Fruit fly (Drosophila melanogaster) whole organism, embryonic: ENCODE measurements around the gene InR.

Experiments
- Awh ChIP-seq: fragments of 200-800 bp; sonication (Bioruptor generic); IDR thresholded peaks from 2 replicates; pipeline ENCODE4, ENCODE4 v1.3.6; 2022; ENCODE audit warnings: missing biosample characterization, missing genetic modification characterization
- B-H2 ChIP-seq: fragments of 200-800 bp; sonication (Bioruptor generic); optimal IDR thresholded peaks from 2 replicates; lab custom pipeline; 2018; ENCODE audit warnings: missing biosample characterization, mild to moderate bottlenecking, missing genetic modification characterization
- BEAF-32 ChIP-seq: fragments of 200-800 bp; sonication (Bioruptor generic); optimal IDR thresholded peaks from 3 replicates; lab custom pipeline; 2017; ENCODE audit warnings: missing biosample characterization, missing genetic modification characterization, mild to moderate bottlenecking, moderate library complexity, missing genetic modification reagents
- CG10654 ChIP-seq: fragments of 200-800 bp; sonication (Bioruptor generic); optimal IDR thresholded peaks from 2 replicates; lab custom pipeline; 2016; ENCODE audit warnings: missing biosample characterization, missing genetic modification characterization
- CG14965 ChIP-seq: fragments of 200-800 bp; sonication (Bioruptor generic); optimal IDR thresholded peaks from 2 replicates; lab custom pipeline; 2016; ENCODE audit warnings: missing biosample characterization, missing genetic modification characterization, borderline replicate concordance
- CG15073 ChIP-seq: fragments of 200-800 bp; sonication (Bioruptor generic); optimal IDR thresholded peaks from 2 replicates; lab custom pipeline; 2016; ENCODE audit warnings: missing biosample characterization, missing genetic modification characterization
- CG15514 ChIP-seq: fragments of 200-800 bp; sonication (Bioruptor generic); optimal IDR thresholded peaks from 3 replicates; lab custom pipeline; 2017; ENCODE audit warnings: missing biosample characterization, missing genetic modification characterization, mild to moderate bottlenecking, moderate library complexity, missing genetic modification reagents
- CG15601 ChIP-seq: fragments of 200-800 bp; sonication (Bioruptor generic); optimal IDR thresholded peaks from 3 replicates; lab custom pipeline; 2019; ENCODE audit warnings: missing biosample characterization, mild to moderate bottlenecking, missing genetic modification characterization, moderate library complexity
- CG2199 ChIP-seq: fragments of 200-800 bp; sonication (Bioruptor generic); IDR thresholded peaks from 3 replicates; pipeline ENCODE4 v1.3.6; 2022; ENCODE audit warnings: missing biosample characterization, missing genetic modification characterization
- CG31365 ChIP-seq: fragments of 200-800 bp; sonication (Bioruptor generic); optimal IDR thresholded peaks from 2 replicates; lab custom pipeline; 2018; ENCODE audit warnings: missing biosample characterization, mild to moderate bottlenecking, missing genetic modification characterization
- CG34422 ChIP-seq: fragments of 200-800 bp; sonication (Bioruptor generic); IDR thresholded peaks from 3 replicates; pipeline ENCODE4 v1.3.6; 2022; ENCODE audit warnings: missing biosample characterization, missing genetic modification characterization
- CG3995 ChIP-seq: fragments of 200-800 bp; sonication (Bioruptor generic); optimal IDR thresholded peaks from 3 replicates; lab custom pipeline; 2016; ENCODE audit warnings: missing biosample characterization, missing genetic modification characterization
- CG5245 ChIP-seq: fragments of 200-800 bp; sonication (Bioruptor generic); optimal IDR thresholded peaks from 3 replicates; lab custom pipeline; 2016; ENCODE audit warnings: missing biosample characterization, missing genetic modification characterization
- CG6254 ChIP-seq: fragments of 200-800 bp; sonication (Bioruptor generic); optimal IDR thresholded peaks from 3 replicates; lab custom pipeline; 2017; ENCODE audit warnings: mild to moderate bottlenecking, missing biosample characterization, missing genetic modification reagents, missing genetic modification characterization
- CG7556 ChIP-seq: fragments of 200-800 bp; sonication (Bioruptor generic); optimal IDR thresholded peaks from 2 replicates; lab custom pipeline; 2017; ENCODE audit warnings: missing biosample characterization, mild to moderate bottlenecking, missing genetic modification characterization
- CG8290 ChIP-seq, 3 experiments: fragments of 200-800 bp; sonication (Bioruptor generic); optimal IDR thresholded peaks; 2 replicates each; lab custom pipeline; 2016 to 2019; ENCODE audit warnings: missing biosample characterization in 3 of 3, missing genetic modification characterization in 3 of 3, mild to moderate bottlenecking in 2 of 3, moderate library complexity in 1 of 3
- CG9876 ChIP-seq: fragments of 200-800 bp; sonication (Bioruptor generic); optimal IDR thresholded peaks from 2 replicates; lab custom pipeline; 2016; ENCODE audit warnings: missing biosample characterization, missing genetic modification characterization
- CTCF ChIP-seq: fragments of 200-800 bp; sonication (Bioruptor generic); optimal IDR thresholded peaks from 2 replicates; lab custom pipeline; 2017; ENCODE audit warnings: missing biosample characterization, mild to moderate bottlenecking, missing genetic modification characterization, moderate library complexity
- Chrac-16 ChIP-seq: fragments of 200-800 bp; sonication (Bioruptor generic); optimal IDR thresholded peaks from 3 replicates; lab custom pipeline; 2016; ENCODE audit warnings: missing biosample characterization, missing genetic modification characterization
- D19A ChIP-seq: fragments of 200-800 bp; optimal IDR thresholded peaks from 3 replicates; lab custom pipeline; 2019; ENCODE audit warnings: missing biosample characterization, mild to moderate bottlenecking, missing genetic modification characterization, moderate library complexity
- Dek ChIP-seq: fragments of 200-800 bp; sonication (Bioruptor generic); optimal IDR thresholded peaks from 3 replicates; lab custom pipeline; 2019; ENCODE audit warnings: missing biosample characterization, mild to moderate bottlenecking, missing genetic modification characterization, moderate library complexity
- E2f2 ChIP-seq: fragments of 200-800 bp; sonication (Bioruptor generic); IDR thresholded peaks from 2 replicates; pipeline ENCODE4 v1.3.6; 2022; ENCODE audit warnings: missing biosample characterization, missing genetic modification characterization
- HLHmδ ChIP-seq: fragments of 200-800 bp; sonication (Bioruptor generic); optimal IDR thresholded peaks from 2 replicates; lab custom pipeline; 2018; ENCODE audit warnings: missing biosample characterization, mild to moderate bottlenecking, missing genetic modification characterization, moderate library complexity
- Hr51 ChIP-seq, 2 experiments: fragments of 200-800 bp; sonication (Bioruptor generic); optimal IDR thresholded peaks; 2 replicates in 1 of 2; 3 replicates in 1 of 2; lab custom pipeline; 2016 to 2018; ENCODE audit warnings: missing biosample characterization in 2 of 2, missing genetic modification characterization in 2 of 2, mild to moderate bottlenecking in 1 of 2, moderate library complexity in 1 of 2
- Kr ChIP-seq: fragments of 200-800 bp; sonication (Bioruptor generic); optimal IDR thresholded peaks from 2 replicates; lab custom pipeline; 2017; ENCODE audit warnings: missing biosample characterization, mild to moderate bottlenecking, missing genetic modification characterization
- Lhr ChIP-seq: fragments of 200-800 bp; sonication (Bioruptor generic); optimal IDR thresholded peaks from 3 replicates; lab custom pipeline; 2017; ENCODE audit warnings: mild to moderate bottlenecking, missing biosample characterization, missing genetic modification reagents, missing genetic modification characterization
- Meics ChIP-seq: fragments of 200-800 bp; sonication (Bioruptor generic); optimal IDR thresholded peaks from 2 replicates; lab custom pipeline; 2017; ENCODE audit warnings: missing biosample characterization, mild to moderate bottlenecking, missing genetic modification characterization
- NC2α ChIP-seq: fragments of 200-800 bp; sonication (Bioruptor generic); optimal IDR thresholded peaks from 2 replicates; lab custom pipeline; 2016; ENCODE audit warnings: missing biosample characterization, missing genetic modification characterization
- Stat92E ChIP-seq, 3 experiments: fragments of >200 bp in 2 of 3; fragments of 200-800 bp in 1 of 3; sonication (Bioruptor generic) in 1 of 3; optimal IDR thresholded peaks; 2 replicates each; lab custom pipeline; 2017 to 2019; ENCODE audit warnings: missing biosample characterization in 3 of 3, missing genetic modification characterization in 3 of 3, mild to moderate bottlenecking in 1 of 3, moderate library complexity in 1 of 3
- ac ChIP-seq: fragments of 200-800 bp; sonication (Bioruptor generic); optimal IDR thresholded peaks from 3 replicates; lab custom pipeline; 2017; ENCODE audit warnings: missing biosample characterization, mild to moderate bottlenecking, missing genetic modification characterization
- bcd ChIP-seq: fragments of 200-800 bp; sonication (Bioruptor generic); optimal IDR thresholded peaks from 2 replicates; lab custom pipeline; 2017; ENCODE audit warnings: missing biosample characterization, mild to moderate bottlenecking, missing genetic modification characterization
- grau ChIP-seq: fragments of 200-800 bp; optimal IDR thresholded peaks from 3 replicates; lab custom pipeline; 2019; ENCODE audit warnings: missing biosample characterization, mild to moderate bottlenecking, missing genetic modification characterization, moderate library complexity
- h ChIP-seq: fragments of >200 bp; optimal IDR thresholded peaks from 2 replicates; lab custom pipeline; 2017
- hbn ChIP-seq: fragments of 200-800 bp; sonication (Bioruptor generic); IDR thresholded peaks from 2 replicates; pipeline ENCODE4 v1.3.6; 2022; ENCODE audit warnings: missing biosample characterization, missing genetic modification characterization; ENCODE audit not compliant: partially characterized antibody
- hkb ChIP-seq, 2 experiments: fragments of 200-800 bp in 1 of 2; fragments of >200 bp in 1 of 2; sonication (Bioruptor generic) in 1 of 2; IDR thresholded peaks in 1 of 2; optimal IDR thresholded peaks in 1 of 2; 2 replicates each; pipeline versions ENCODE4 v1.3.6 to Lab custom; 2017 to 2022; ENCODE audit warnings: missing biosample characterization in 1 of 2, missing genetic modification characterization in 1 of 2
- jumu ChIP-seq: fragments of 200-800 bp; sonication (Bioruptor generic); optimal IDR thresholded peaks from 3 replicates; lab custom pipeline; 2016; ENCODE audit warnings: missing biosample characterization, missing genetic modification characterization
- kah ChIP-seq: fragments of 200-800 bp; sonication (Bioruptor generic); optimal IDR thresholded peaks from 2 replicates; lab custom pipeline; 2018; ENCODE audit warnings: missing biosample characterization, mild to moderate bottlenecking, missing genetic modification characterization
- kni ChIP-seq: fragments of 200-800 bp; sonication (Bioruptor generic); optimal IDR thresholded peaks from 3 replicates; lab custom pipeline; 2017; ENCODE audit warnings: mild to moderate bottlenecking, missing biosample characterization, missing genetic modification reagents, missing genetic modification characterization
- mam ChIP-seq: fragments of 200-800 bp; sonication (Bioruptor generic); optimal IDR thresholded peaks from 3 replicates; lab custom pipeline; 2016; ENCODE audit warnings: missing biosample characterization, missing genetic modification characterization
- nmo ChIP-seq: fragments of 200-800 bp; sonication (Bioruptor generic); optimal IDR thresholded peaks from 2 replicates; lab custom pipeline; 2018; ENCODE audit warnings: missing biosample characterization, mild to moderate bottlenecking, missing genetic modification characterization, moderate library complexity
- org-1 ChIP-seq: fragments of 200-800 bp; sonication (Bioruptor generic); optimal IDR thresholded peaks from 2 replicates; lab custom pipeline; 2017; ENCODE audit warnings: missing biosample characterization, missing genetic modification characterization
- phol ChIP-seq: fragments of 200-800 bp; sonication (Bioruptor generic); optimal IDR thresholded peaks from 3 replicates; lab custom pipeline; 2018; ENCODE audit warnings: missing biosample characterization, mild to moderate bottlenecking, missing genetic modification characterization, moderate library complexity
- salm ChIP-seq: fragments of 200-800 bp; sonication (Bioruptor generic); optimal IDR thresholded peaks from 2 replicates; lab custom pipeline; 2018; ENCODE audit warnings: missing biosample characterization, mild to moderate bottlenecking, missing genetic modification characterization
- scrt ChIP-seq: fragments of 200-800 bp; sonication (Bioruptor generic); optimal IDR thresholded peaks from 2 replicates; lab custom pipeline; 2018; ENCODE audit warnings: missing biosample characterization, mild to moderate bottlenecking, missing genetic modification characterization, moderate library complexity
- sisA ChIP-seq: fragments of 200-800 bp; sonication (Bioruptor generic); IDR thresholded peaks from 2 replicates; pipeline ENCODE4 v1.3.6; 2022; ENCODE audit warnings: missing biosample characterization, missing genetic modification characterization
- usp ChIP-seq: fragments of >200 bp; optimal IDR thresholded peaks from 2 replicates; lab custom pipeline; 2017; ENCODE audit warnings: missing biosample characterization, missing genetic modification characterization
- vnd ChIP-seq: fragments of 200-800 bp; sonication (Bioruptor generic); IDR thresholded peaks from 3 replicates; pipeline ENCODE4 v1.3.6; 2022; ENCODE audit warnings: missing biosample characterization, missing genetic modification characterization; ENCODE audit not compliant: partially characterized antibody
- vvl ChIP-seq: fragments of 200-800 bp; sonication (Bioruptor generic); IDR thresholded peaks from 2 replicates; pipeline ENCODE4 v1.3.6; 2022; ENCODE audit warnings: missing biosample characterization, missing genetic modification characterization
- wdn ChIP-seq: fragments of 200-800 bp; sonication (Bioruptor generic); IDR thresholded peaks from 2 replicates; pipeline ENCODE4 v1.3.6; 2022; ENCODE audit warnings: missing biosample characterization, missing genetic modification characterization

The InR gene

DNA sequence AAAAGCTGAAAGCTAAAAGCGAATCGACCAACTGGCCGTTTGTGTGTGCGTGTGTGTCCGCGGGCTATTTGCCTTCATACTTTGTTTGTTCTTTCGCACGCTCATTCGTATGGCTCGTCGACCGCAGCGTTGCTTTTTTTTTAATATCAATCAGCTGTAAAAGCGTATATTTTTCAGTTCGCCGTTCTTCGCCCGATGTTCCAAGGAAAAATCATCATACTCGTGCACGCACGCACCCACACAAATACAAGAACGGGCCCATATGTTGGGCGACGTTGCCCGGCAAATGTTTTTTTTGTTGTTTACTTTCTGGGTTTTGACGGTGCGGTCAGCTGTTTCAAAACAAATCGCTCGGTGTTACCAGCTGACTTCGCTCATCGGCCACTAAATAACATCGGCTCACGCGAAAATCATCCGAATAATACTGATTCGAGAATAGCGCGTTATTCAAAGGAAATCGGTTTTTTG lies 41.6 kb upstream of the InR start, which contains the start of gene E2f1 (continued):
- TF ChIP-seq Stat92E (GFP tag; optimal IDR thresholded peaks at IDR 0.05; lab: Kevin White, UChicago) (peak in 1 of 3 experiments; percentile 35), salm (tag; lab: Kevin White, UChicago) (no peak), CG15514 (GFP tag; lab: Kevin White, UChicago) (peak; percentile 75), mam (GFP tag; lab: Kevin White, UChicago) (no peak), CG15601 (peak; percentile 53), hbn (peak; percentile 75; the same call in 1 of the 2 replicates), CG14965 (GFP tag; lab: Kevin White, UChicago) (no peak), Dek (tag; lab: Kevin White, UChicago) (peak; percentile 4), NC2α (peak; percentile 15), CTCF (peak; percentile 32), E2f2 (GFP tag; lab: Robert Waterston, UW) (peak; percentile 90), D19A (tag; lab: Kevin White, UChicago) (peak; percentile 8), jumu (GFP tag; lab: Kevin White, UChicago) (no peak), usp (no peak), hkb (optimal IDR thresholded peaks at IDR 0.05; lab: Kevin White, UChicago) (no peak), hkb (GFP tag; IDR thresholded peaks at IDR 0.05; lab: Robert Waterston, UW) (peak; percentile 10; the same call in 1 of the 2 replicates), bcd (GFP tag; lab: Kevin White, UChicago) (no peak), CG34422 (GFP tag; lab: Robert Waterston, UW) (peak; percentile 80; the same call in 2 of the 3 replicates), CG10654 (GFP tag; lab: Kevin White, UChicago) (no peak), Hr51 (GFP tag; optimal IDR thresholded peaks at IDR 0.05; lab: Kevin White, UChicago) (peak in 1 of 2 experiments; percentile 2), CG9876 (no peak), kni (peak; percentile 37), CG6254 (GFP tag; lab: Kevin White, UChicago) (no peak), grau (peak; percentile 25), CG7556 (GFP tag; lab: Kevin White, UChicago) (no peak), Chrac-16 (GFP tag; lab: Kevin White, UChicago) (no peak), Lhr (GFP tag; lab: Kevin White, UChicago) (peak; percentile 30), vvl (no peak), phol (tag; lab: Kevin White, UChicago) (peak; percentile 8), org-1 (GFP tag; lab: Kevin White, UChicago) (peak; percentile 5), HLHmδ (GFP tag; lab: Kevin White, UChicago) (no peak), wdn (GFP tag; lab: Robert Waterston, UW) (no peak), ac (peak; percentile 3), BEAF-32 (peak; percentile 91), B-H2 (peak; percentile 6), CG2199 (GFP tag; lab: Robert Waterston, UW) (0 out of 3 replicates have a peak, but pooled peaks have one; percentile 62), Kr (no peak), h (lab: Kevin White, UChicago) (no peak), vnd (GFP tag; lab: Robert Waterston, UW) (peak; percentile 68; the same call in 2 of the 3 replicates), CG31365 (tag; lab: Kevin White, UChicago) (no peak), kah (peak; percentile 58), nmo (GFP tag; lab: Kevin White, UChicago) (peak; percentile 47), Awh (no peak), scrt (GFP tag; lab: Kevin White, UChicago) (peak; percentile 18), sisA (no peak), CG3995 (no peak), CG8290 (GFP tag; optimal IDR thresholded peaks at IDR 0.05; lab: Kevin White, UChicago) (peak; percentile 8), CG8290 (tag; optimal IDR thresholded peaks at IDR 0.05; lab: Kevin White, UChicago) (peak in 1 of 2 experiments; percentile 44), CG15073 (no peak), CG5245 (GFP tag; lab: Kevin White, UChicago) (no peak), Meics (GFP tag; lab: Kevin White, UChicago) (peak; percentile 6)
